Fruit fly (Drosophila melanogaster): ENCODE measurements around the gene Rnf11.

Gene Rnf11

dm6 chr4:336021-336420 is 21.3 kb downstream of the Rnf11 start:
- no peak for TF ChIP-seq CG4496 (GFP tag; IDR thresholded peaks at IDR 0.05)
- no peak for TF ChIP-seq D1 (tag; optimal IDR thresholded peaks at IDR 0.05)
- TF ChIP-seq CG14655 (GFP tag; optimal IDR thresholded peaks at IDR 0.05): no peak
- TF ChIP-seq CG17806 (tag; optimal IDR thresholded peaks at IDR 0.05): no peak
- no peak for TF ChIP-seq CG13204 (GFP tag; optimal IDR thresholded peaks at IDR 0.05)
- TF ChIP-seq EcR (GFP tag; optimal IDR thresholded peaks at IDR 0.05): no peak
- no peak for TF ChIP-seq Pif1A (GFP tag; optimal IDR thresholded peaks at IDR 0.05)
- no peak for TF ChIP-seq fd96Ca (GFP tag; IDR thresholded peaks at IDR 0.05)
- no peak for TF ChIP-seq CG8159 (tag; optimal IDR thresholded peaks at IDR 0.05)
- no peak for TF ChIP-seq Pif1B (GFP tag; optimal IDR thresholded peaks at IDR 0.05)
- TF ChIP-seq Ets98B (GFP tag; IDR thresholded peaks at IDR 0.05): no peak

- no peak for TF ChIP-seq Pif1A (GFP tag; optimal IDR thresholded peaks at IDR 0.05)
Measured at dm6 chr4:358093-358929, 43.6 kb downstream of the Rnf11 start, which contains the start of gene PMCA. Gene PMCA (minus strand): TSS chr4:358917.

dm6 chr4:358930-359268 is 44.2 kb downstream of the Rnf11 start:
- TF ChIP-seq CG34367 (tag; optimal IDR thresholded peaks at IDR 0.05): no peak

- TF ChIP-seq Pif1B (GFP tag; optimal IDR thresholded peaks at IDR 0.05) (no peak), EcR (GFP tag; optimal IDR thresholded peaks at IDR 0.05) (no peak), CG8301 (tag; optimal IDR thresholded peaks at IDR 0.05) (no peak), CG17806 (tag; optimal IDR thresholded peaks at IDR 0.05) (no peak), CG12605 (GFP tag; IDR thresholded peaks at IDR 0.05) (no peak), Pif1A (GFP tag; optimal IDR thresholded peaks at IDR 0.05) (no peak)
Measured at dm6 chr4:359759-360290, 45.1 kb downstream of the Rnf11 start, which contains the start of gene Hcf. Gene Hcf (plus strand): TSS chr4:359938.

- TF ChIP-seq CG8159 (tag; optimal IDR thresholded peaks at IDR 0.05) (no peak), Snoo (tag; optimal IDR thresholded peaks at IDR 0.05) (no peak), gl (tag; optimal IDR thresholded peaks at IDR 0.05) (no peak), CG14655 (GFP tag; optimal IDR thresholded peaks at IDR 0.05) (no peak), D1 (tag; optimal IDR thresholded peaks at IDR 0.05) (no peak), CG9948 (tag; optimal IDR thresholded peaks at IDR 0.05) (no peak), Ets98B (GFP tag; IDR thresholded peaks at IDR 0.05) (no peak), CG34367 (tag; optimal IDR thresholded peaks at IDR 0.05) (no peak), CG10348 (GFP tag; IDR thresholded peaks at IDR 0.05) (no peak)
Measured at dm6 chr4:379142-379541, 64.4 kb downstream of the Rnf11 start.

- TF ChIP-seq CG32121 (GFP tag; IDR thresholded peaks at IDR 0.05) (no peak), CG12605 (GFP tag; IDR thresholded peaks at IDR 0.05) (no peak), fd96Ca (GFP tag; IDR thresholded peaks at IDR 0.05) (no peak), Pif1A (GFP tag; optimal IDR thresholded peaks at IDR 0.05) (no peak), CG15710 (tag; optimal IDR thresholded peaks at IDR 0.05) (no peak), D1 (tag; optimal IDR thresholded peaks at IDR 0.05) (no peak), CG9948 (tag; optimal IDR thresholded peaks at IDR 0.05) (no peak), CG13204 (GFP tag; optimal IDR thresholded peaks at IDR 0.05) (no peak), CG34367 (tag; optimal IDR thresholded peaks at IDR 0.05) (no peak), Ets98B (GFP tag; IDR thresholded peaks at IDR 0.05) (no peak)
Measured at dm6 chr4:380462-380861, 65.7 kb downstream of the Rnf11 start.
